Worm (Caenorhabditis elegans): ENCODE data around the gene F26C11.1.
"Not testable (repeated sequence)": the region's sequence is repeated elsewhere in the genome, so short reads cannot be mapped to it uniquely, and the experiment has no call there.

The F26C11.1 gene

DNA sequence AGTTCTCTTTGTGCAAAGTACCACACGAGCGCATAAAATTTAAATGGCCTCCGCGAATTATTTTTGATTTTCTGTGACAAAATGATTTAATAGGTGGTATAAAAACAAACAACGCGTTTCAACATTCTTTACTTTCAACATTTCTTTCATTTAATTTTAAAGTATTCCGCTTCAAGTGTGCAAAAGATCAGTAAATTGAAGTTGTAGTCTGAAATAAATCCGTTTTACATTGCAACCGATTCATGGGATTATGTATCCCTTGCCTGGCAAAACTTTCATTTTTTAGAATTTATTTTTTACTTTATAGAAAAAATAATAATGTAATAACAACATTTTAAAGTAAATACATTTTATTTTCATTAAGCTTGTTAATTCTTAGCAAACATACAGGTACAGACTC, at the start of gene F26C11.1:
TSS of gene F26C11.1 (plus strand) at position 301 of the 400 bp plus-strand sequence.
- TF ChIP-seq flt-1 (GFP tag; IDR thresholded peaks at IDR 0.05) (no peak), T22C8.4 (GFP tag; IDR thresholded peaks at IDR 0.05) (no peak), tab-1 (GFP tag; IDR thresholded peaks at IDR 0.05) (no peak), ref-1 (GFP tag; conservative IDR thresholded peaks at IDR 0.05) (no peak), klf-2 (GFP tag; conservative IDR thresholded peaks at IDR 0.05) (no peak), ztf-23 (GFP tag; IDR thresholded peaks at IDR 0.05) (no peak), med-1 (GFP tag; optimal IDR thresholded peaks at IDR 0.05; ENCODE audit: insufficient read depth) (no peak), ztf-29 (GFP tag; IDR thresholded peaks at IDR 0.05) (no peak), cog-1 (tag; optimal IDR thresholded peaks at IDR 0.05) (no peak)

DNA sequence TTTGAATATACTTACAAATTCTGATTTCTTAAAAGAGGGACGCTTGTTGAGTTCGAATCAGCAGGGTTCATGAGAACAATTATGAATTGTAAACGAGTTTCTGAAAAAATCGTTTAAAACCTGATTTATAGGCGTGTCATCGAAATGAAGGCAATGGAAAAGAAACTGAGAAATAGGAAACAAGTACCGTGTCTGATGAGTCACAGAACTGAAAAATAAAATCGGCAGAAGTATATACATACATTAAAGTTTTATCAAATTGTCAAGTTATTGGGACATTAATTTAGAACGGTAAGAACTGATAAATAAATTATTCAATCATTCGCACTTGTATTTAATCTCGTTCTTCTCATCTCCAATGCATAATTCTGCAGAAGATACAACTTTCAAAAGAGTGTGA, 49.3 kb upstream of the F26C11.1 start, which contains the start of gene chil-9:
TSS of gene chil-9 (minus strand) at position 101 of the 400 bp plus-strand sequence.
- no peak for TF ChIP-seq med-1 (GFP tag; optimal IDR thresholded peaks at IDR 0.05; ENCODE audit: insufficient read depth)
- TF ChIP-seq flt-1 (GFP tag; IDR thresholded peaks at IDR 0.05): no peak
- TF ChIP-seq ztf-29 (GFP tag; IDR thresholded peaks at IDR 0.05): no peak
- no peak for TF ChIP-seq klf-2 (GFP tag; conservative IDR thresholded peaks at IDR 0.05)
- TF ChIP-seq tab-1 (GFP tag; IDR thresholded peaks at IDR 0.05): no peak
- TF ChIP-seq ref-1 (GFP tag; conservative IDR thresholded peaks at IDR 0.05): no peak
- TF ChIP-seq ztf-23 (GFP tag; IDR thresholded peaks at IDR 0.05): no peak
- no peak for TF ChIP-seq cog-1 (tag; optimal IDR thresholded peaks at IDR 0.05)

- TF ChIP-seq flt-1 (GFP tag; IDR thresholded peaks at IDR 0.05) (no peak), ref-1 (GFP tag; conservative IDR thresholded peaks at IDR 0.05) (no peak), tab-1 (GFP tag; IDR thresholded peaks at IDR 0.05) (no peak), klf-2 (GFP tag; conservative IDR thresholded peaks at IDR 0.05) (no peak), med-1 (GFP tag; optimal IDR thresholded peaks at IDR 0.05; ENCODE audit: insufficient read depth) (no peak), cog-1 (tag; optimal IDR thresholded peaks at IDR 0.05) (no peak), ztf-29 (GFP tag; IDR thresholded peaks at IDR 0.05) (no peak), ztf-23 (GFP tag; IDR thresholded peaks at IDR 0.05) (no peak), T22C8.4 (GFP tag; IDR thresholded peaks at IDR 0.05) (no peak)
Measured at ce11 chrII:9849497-9849896, 45.0 kb upstream of the F26C11.1 start, which contains the start of gene old-2. Gene old-2 (minus strand): TSS chrII:9849597.

DNA sequence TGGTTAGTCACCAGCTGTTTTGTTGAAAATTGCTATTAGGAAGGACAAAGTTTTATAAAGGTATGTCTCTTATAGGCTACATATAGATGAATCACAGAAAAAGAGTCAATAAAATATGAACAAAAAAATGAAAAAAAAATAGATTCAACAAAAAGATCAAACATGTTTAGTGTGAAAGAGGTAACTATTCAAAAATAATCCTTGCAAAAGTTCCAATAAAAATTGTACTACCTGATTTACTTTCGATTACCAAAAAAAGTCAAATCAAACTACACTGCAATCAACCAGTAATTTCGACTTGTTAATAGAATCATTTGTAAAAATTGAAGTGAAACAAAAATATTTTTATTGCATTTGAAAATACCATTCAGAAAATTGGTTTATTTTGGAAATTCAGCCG, 43.6 kb upstream of the F26C11.1 start, which contains the start of gene ZK938.10:
TSS of gene ZK938.10 (minus strand) at position 101 of the 400 bp plus-strand sequence.
- TF ChIP-seq T22C8.4 (GFP tag; IDR thresholded peaks at IDR 0.05) (no peak), ztf-29 (GFP tag; IDR thresholded peaks at IDR 0.05) (no peak), cog-1 (tag; optimal IDR thresholded peaks at IDR 0.05) (no peak), ref-1 (GFP tag; conservative IDR thresholded peaks at IDR 0.05) (no peak), klf-2 (GFP tag; conservative IDR thresholded peaks at IDR 0.05) (no peak), flt-1 (GFP tag; IDR thresholded peaks at IDR 0.05) (no peak), med-1 (GFP tag; optimal IDR thresholded peaks at IDR 0.05; ENCODE audit: insufficient read depth) (no peak), ztf-23 (GFP tag; IDR thresholded peaks at IDR 0.05) (no peak), tab-1 (GFP tag; IDR thresholded peaks at IDR 0.05) (no peak)

- TF ChIP-seq T22C8.4 (GFP tag; IDR thresholded peaks at IDR 0.05) (no peak), ztf-23 (GFP tag; IDR thresholded peaks at IDR 0.05) (no peak)
Measured at ce11 chrII:9855620-9856019, 38.9 kb upstream of the F26C11.1 start, which contains the start of gene chil-4. Gene chil-4 (minus strand): TSS chrII:9855720.

- TF ChIP-seq ztf-29 (GFP tag; IDR thresholded peaks at IDR 0.05): no peak
- no peak for TF ChIP-seq ztf-23 (GFP tag; IDR thresholded peaks at IDR 0.05)
- TF ChIP-seq flt-1 (GFP tag; IDR thresholded peaks at IDR 0.05): no peak
- TF ChIP-seq T22C8.4 (GFP tag; IDR thresholded peaks at IDR 0.05): no peak
- TF ChIP-seq klf-2 (GFP tag; conservative IDR thresholded peaks at IDR 0.05): no peak
- no peak for TF ChIP-seq med-1 (GFP tag; optimal IDR thresholded peaks at IDR 0.05; ENCODE audit: insufficient read depth)
- TF ChIP-seq cog-1 (tag; optimal IDR thresholded peaks at IDR 0.05): no peak
- TF ChIP-seq ref-1 (GFP tag; conservative IDR thresholded peaks at IDR 0.05): no peak
- TF ChIP-seq tab-1 (GFP tag; IDR thresholded peaks at IDR 0.05): no peak
Measured at ce11 chrII:9857791-9858190, 36.7 kb upstream of the F26C11.1 start, which contains the start of gene chil-6. Gene chil-6 (minus strand): TSS chrII:9857891.

ce11 chrII:9859575-9859974, 35.0 kb upstream of the F26C11.1 start, which contains the start of gene chil-5:
Gene chil-5 (minus strand): TSS chrII:9859675.
- TF ChIP-seq ztf-29 (GFP tag; IDR thresholded peaks at IDR 0.05): no peak
- no peak for TF ChIP-seq T22C8.4 (GFP tag; IDR thresholded peaks at IDR 0.05)
- no peak for TF ChIP-seq ztf-23 (GFP tag; IDR thresholded peaks at IDR 0.05)
- TF ChIP-seq cog-1 (tag; optimal IDR thresholded peaks at IDR 0.05): no peak
- TF ChIP-seq med-1 (GFP tag; optimal IDR thresholded peaks at IDR 0.05; ENCODE audit: insufficient read depth): no peak
- no peak for TF ChIP-seq ref-1 (GFP tag; conservative IDR thresholded peaks at IDR 0.05)
- TF ChIP-seq flt-1 (GFP tag; IDR thresholded peaks at IDR 0.05): no peak
- no peak for TF ChIP-seq klf-2 (GFP tag; conservative IDR thresholded peaks at IDR 0.05)
- TF ChIP-seq tab-1 (GFP tag; IDR thresholded peaks at IDR 0.05): no peak

- no peak for TF ChIP-seq klf-2 (GFP tag; conservative IDR thresholded peaks at IDR 0.05)
- TF ChIP-seq ztf-23 (GFP tag; IDR thresholded peaks at IDR 0.05): no peak
Measured at ce11 chrII:9861394-9861793, 33.1 kb upstream of the F26C11.1 start, which contains the start of gene chil-3. Gene chil-3 (minus strand): TSS chrII:9861494.

ce11 chrII:9862147-9862546, 32.4 kb upstream of the F26C11.1 start, which contains the start of gene C08H9.18:
Gene C08H9.18 (minus strand): TSS chrII:9862247.
- TF ChIP-seq flt-1 (GFP tag; IDR thresholded peaks at IDR 0.05) (no peak), cog-1 (tag; optimal IDR thresholded peaks at IDR 0.05) (no peak), T22C8.4 (GFP tag; IDR thresholded peaks at IDR 0.05) (no peak), ztf-29 (GFP tag; IDR thresholded peaks at IDR 0.05) (no peak), med-1 (GFP tag; optimal IDR thresholded peaks at IDR 0.05; ENCODE audit: insufficient read depth) (no peak), ztf-23 (GFP tag; IDR thresholded peaks at IDR 0.05) (no peak), ref-1 (GFP tag; conservative IDR thresholded peaks at IDR 0.05) (no peak), tab-1 (GFP tag; IDR thresholded peaks at IDR 0.05) (no peak), klf-2 (GFP tag; conservative IDR thresholded peaks at IDR 0.05) (no peak)

DNA sequence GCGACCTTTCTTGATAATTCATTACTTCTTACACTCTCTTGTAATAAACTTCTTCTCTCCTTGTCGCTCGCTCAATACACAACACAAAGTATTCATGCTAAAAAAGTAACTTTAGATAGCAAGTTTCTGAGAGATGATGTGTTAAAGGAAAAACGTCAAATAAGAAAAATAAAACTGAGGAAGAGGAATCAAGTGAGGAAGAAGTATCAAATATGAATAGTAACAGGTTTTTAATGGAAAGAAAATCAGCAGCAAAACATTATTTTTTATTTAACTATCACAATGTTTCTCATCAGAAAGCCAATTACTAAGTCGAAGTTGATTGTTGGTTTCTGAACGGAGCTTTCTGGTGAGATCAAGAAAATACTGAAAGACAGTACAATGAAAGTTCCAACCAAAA, 28.2 kb upstream of the F26C11.1 start, which contains the start of gene chil-1:
TSS of gene chil-1 (minus strand) at position 101 of the 400 bp plus-strand sequence.
- not testable (repeated sequence) for TF ChIP-seq tab-1 (GFP tag; IDR thresholded peaks at IDR 0.05); klf-2 (GFP tag; conservative IDR thresholded peaks at IDR 0.05); ztf-23 (GFP tag; IDR thresholded peaks at IDR 0.05)

All from whole organism, midembryonic.